Worm (Caenorhabditis elegans): Measurements from ENCODE around the gene B0280.17.

B0280.17 gene

DNA sequence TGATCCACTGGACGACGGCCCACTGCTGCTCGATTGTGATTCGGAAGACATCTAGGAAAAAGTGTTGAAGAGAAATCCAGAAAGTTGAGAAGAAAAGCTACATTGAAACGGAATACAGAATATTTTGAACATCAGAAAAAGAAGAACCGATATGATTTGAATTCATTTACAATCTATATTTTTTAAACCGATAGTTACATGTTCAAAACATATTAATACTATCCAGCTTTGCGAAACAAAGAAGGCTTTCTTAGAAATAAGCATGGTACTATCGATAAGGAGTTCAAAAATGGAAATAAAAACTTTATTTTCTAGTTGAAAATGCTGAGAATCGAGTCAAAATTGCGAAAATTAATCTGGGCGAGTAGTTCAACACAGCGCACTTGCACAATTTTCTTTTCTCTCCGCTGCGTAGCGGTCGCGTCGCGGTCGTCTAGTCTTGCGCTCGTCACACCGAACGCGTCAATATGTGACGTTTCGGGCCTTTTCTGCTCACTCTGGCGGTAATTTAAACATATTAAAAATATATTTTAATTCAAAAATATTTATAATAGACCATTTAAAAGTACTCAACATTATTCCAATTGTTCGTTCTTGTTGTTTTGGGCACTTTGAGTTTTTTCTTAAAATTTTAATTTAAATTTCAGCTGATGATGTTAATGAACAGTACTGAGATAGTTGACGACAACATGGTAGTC is 26.3 kb upstream of the B0280.17 start, which contains the start of the genes syf-2 and K04G7.1 (continued):
- no peak for TF ChIP-seq K02D7.2 (tag; optimal IDR thresholded peaks at IDR 0.05)
- TF ChIP-seq ztf-16 (tag; optimal IDR thresholded peaks at IDR 0.05) = peak; percentile 25
- no peak for TF ChIP-seq sox-4 (tag; optimal IDR thresholded peaks at IDR 0.05)

- no peak for TF ChIP-seq ama-1 (optimal IDR thresholded peaks at IDR 0.05)
- no peak for TF ChIP-seq syd-9 (tag; optimal IDR thresholded peaks at IDR 0.05)
- TF ChIP-seq ztf-16 (tag; optimal IDR thresholded peaks at IDR 0.05) = no peak
- no peak for TF ChIP-seq ceh-30 (tag; optimal IDR thresholded peaks at IDR 0.05)
- no peak for TF ChIP-seq elt-2 (tag; optimal IDR thresholded peaks at IDR 0.05)
- TF ChIP-seq pqm-1 (tag; optimal IDR thresholded peaks at IDR 0.05) = no peak
- TF ChIP-seq F13H6.1 (tag; optimal IDR thresholded peaks at IDR 0.05) = no peak
- TF ChIP-seq pax-1 (tag; optimal IDR thresholded peaks at IDR 0.05) = no peak
- TF ChIP-seq ref-2 (tag; optimal IDR thresholded peaks at IDR 0.05) = no peak
- no peak for TF ChIP-seq hlh-8 (tag; optimal IDR thresholded peaks at IDR 0.05)
- TF ChIP-seq unc-42 (tag; optimal IDR thresholded peaks at IDR 0.05) = no peak
- TF ChIP-seq pha-2 (tag; optimal IDR thresholded peaks at IDR 0.05) = no peak
- TF ChIP-seq che-1 (tag; optimal IDR thresholded peaks at IDR 0.05) = no peak
- TF ChIP-seq nhr-232 (tag; optimal IDR thresholded peaks at IDR 0.05) = no peak
- TF ChIP-seq tbx-2 (tag; optimal IDR thresholded peaks at IDR 0.05) = no peak
- no peak for TF ChIP-seq rnt-1 (tag; optimal IDR thresholded peaks at IDR 0.05)
- TF ChIP-seq ttx-3 (tag; optimal IDR thresholded peaks at IDR 0.05) = no peak
- no peak for TF ChIP-seq eyg-1 (tag; optimal IDR thresholded peaks at IDR 0.05)
Measured at ce11 chrIII:7161055-7161454, 25.1 kb upstream of the B0280.17 start, which contains the start of gene rnp-7. TSS of gene rnp-7 (minus strand) at chrIII:7161155.

- TF ChIP-seq pag-3 (tag; optimal IDR thresholded peaks at IDR 0.05; ENCODE audit: borderline replicate concordance) (no peak), ceh-45 (GFP tag; IDR thresholded peaks at IDR 0.05) (no peak), ahr-1 (tag; optimal IDR thresholded peaks at IDR 0.05) (no peak), C08G9.2 (tag; optimal IDR thresholded peaks at IDR 0.05) (no peak), gmeb-2 (tag; optimal IDR thresholded peaks at IDR 0.05) (no peak), unc-55 (GFP tag; optimal IDR thresholded peaks at IDR 0.05) (no peak), hlh-8 (tag; optimal IDR thresholded peaks at IDR 0.05) (no peak), elt-2 (tag; optimal IDR thresholded peaks at IDR 0.05) (no peak), nfya-1 (tag; optimal IDR thresholded peaks at IDR 0.05) (no peak), ama-1 (optimal IDR thresholded peaks at IDR 0.05) (no peak), ets-4 (tag; optimal IDR thresholded peaks at IDR 0.05) (no peak), ceh-6 (GFP tag; optimal IDR thresholded peaks at IDR 0.05) (no peak)
Measured at ce11 chrIII:7159246-7159645, 23.3 kb upstream of the B0280.17 start.

ce11 chrIII:7158709-7159108 is 22.8 kb upstream of the B0280.17 start, which contains the start of gene nuo-4:
TSS of gene nuo-4 (minus strand) at chrIII:7158809.
- TF ChIP-seq T23F11.4 (GFP tag; optimal IDR thresholded peaks at IDR 0.05) (no peak), hlh-15 (tag; optimal IDR thresholded peaks at IDR 0.05) (no peak), pha-2 (tag; optimal IDR thresholded peaks at IDR 0.05) (no peak), ceh-19 (GFP tag; optimal IDR thresholded peaks at IDR 0.05) (no peak), tbx-2 (tag; optimal IDR thresholded peaks at IDR 0.05) (no peak), dve-1 (tag; optimal IDR thresholded peaks at IDR 0.05) (no peak), ets-4 (tag; optimal IDR thresholded peaks at IDR 0.05) (no peak), dmd-4 (tag; optimal IDR thresholded peaks at IDR 0.05; ENCODE audit: borderline replicate concordance) (no peak), hlh-8 (tag; optimal IDR thresholded peaks at IDR 0.05) (no peak), sox-2 (GFP tag; IDR thresholded peaks at IDR 0.05) (no peak), pag-3 (tag; optimal IDR thresholded peaks at IDR 0.05; ENCODE audit: borderline replicate concordance) (no peak)
